Worm (Caenorhabditis elegans): ENCODE results near the gene srlf-30.

Gene srlf-30

ce11 chrIV:10933062-10933552 is 32.9 kb downstream of the srlf-30 start, which contains the start of the genes dnc-1 and lsm-7:
Gene dnc-1 (minus strand): TSS chrIV:10933203.
Gene lsm-7 (plus strand): TSS chrIV:10933502.
- TF ChIP-seq hlh-30 (tag; optimal IDR thresholded peaks at IDR 0.05; ENCODE audit: insufficient read depth): no peak
- peak; percentile 20 for TF ChIP-seq ceh-31 (tag; optimal IDR thresholded peaks at IDR 0.05)
- TF ChIP-seq elt-2 (tag; optimal IDR thresholded peaks at IDR 0.05): peak; percentile 37
- TF ChIP-seq pax-1 (tag; optimal IDR thresholded peaks at IDR 0.05): no peak
- TF ChIP-seq pag-3 (tag; optimal IDR thresholded peaks at IDR 0.05; ENCODE audit: borderline replicate concordance): no peak
- no peak for TF ChIP-seq rnt-1 (tag; optimal IDR thresholded peaks at IDR 0.05)
- TF ChIP-seq T23F11.4 (GFP tag; optimal IDR thresholded peaks at IDR 0.05): peak; percentile 11
- TF ChIP-seq pat-9 (tag; optimal IDR thresholded peaks at IDR 0.05): no peak
- no peak for TF ChIP-seq sox-2 (GFP tag; IDR thresholded peaks at IDR 0.05)
- no peak for TF ChIP-seq dmd-4 (tag; optimal IDR thresholded peaks at IDR 0.05; ENCODE audit: borderline replicate concordance)
- TF ChIP-seq C38D4.7 (GFP tag; optimal IDR thresholded peaks at IDR 0.05): no peak
- TF ChIP-seq ceh-48 (tag; optimal IDR thresholded peaks at IDR 0.05): peak; percentile 36
- TF ChIP-seq che-1 (tag; optimal IDR thresholded peaks at IDR 0.05): no peak
- no peak for TF ChIP-seq ceh-45 (GFP tag; IDR thresholded peaks at IDR 0.05)
- no peak for TF ChIP-seq fkh-10 (GFP tag; optimal IDR thresholded peaks at IDR 0.05)
- TF ChIP-seq nhr-232 (tag; optimal IDR thresholded peaks at IDR 0.05): no peak
- no peak for TF ChIP-seq nhr-11 (tag; optimal IDR thresholded peaks at IDR 0.05)
- no peak for TF ChIP-seq ahr-1 (tag; optimal IDR thresholded peaks at IDR 0.05)
- no peak for TF ChIP-seq Y22D7AL.16 (tag; optimal IDR thresholded peaks at IDR 0.05)
- no peak for TF ChIP-seq ceh-24 (tag; optimal IDR thresholded peaks at IDR 0.05)
- no peak for TF ChIP-seq ceh-14 (tag; optimal IDR thresholded peaks at IDR 0.05)
- TF ChIP-seq unc-42 (tag; optimal IDR thresholded peaks at IDR 0.05): peak; percentile 8
- no peak for TF ChIP-seq mec-3 (tag; optimal IDR thresholded peaks at IDR 0.05; ENCODE audit: borderline replicate concordance)
- peak; percentile 35 for TF ChIP-seq tbx-2 (tag; optimal IDR thresholded peaks at IDR 0.05)
- peak; percentile 16 for TF ChIP-seq K09A11.1 (tag; optimal IDR thresholded peaks at IDR 0.05; ENCODE audit: insufficient read depth)
- no peak for TF ChIP-seq odd-2 (tag; optimal IDR thresholded peaks at IDR 0.05)
- TF ChIP-seq tbx-7 (tag; optimal IDR thresholded peaks at IDR 0.05): no peak
- no peak for TF ChIP-seq ref-2 (tag; optimal IDR thresholded peaks at IDR 0.05)
- TF ChIP-seq pqm-1 (tag; optimal IDR thresholded peaks at IDR 0.05): no peak
- TF ChIP-seq ceh-18 (tag; optimal IDR thresholded peaks at IDR 0.05): no peak
- TF ChIP-seq lin-11 (tag; optimal IDR thresholded peaks at IDR 0.05): no peak
- TF ChIP-seq nfya-1 (tag; optimal IDR thresholded peaks at IDR 0.05): peak; percentile 32
- no peak for TF ChIP-seq unc-3 (GFP tag; conservative IDR thresholded peaks at IDR 0.05)
- TF ChIP-seq unc-3 (tag; optimal IDR thresholded peaks at IDR 0.05): no peak
- no peak for TF ChIP-seq lim-6 (tag; optimal IDR thresholded peaks at IDR 0.05)
- TF ChIP-seq K02D7.2 (tag; optimal IDR thresholded peaks at IDR 0.05): no peak

DNA sequence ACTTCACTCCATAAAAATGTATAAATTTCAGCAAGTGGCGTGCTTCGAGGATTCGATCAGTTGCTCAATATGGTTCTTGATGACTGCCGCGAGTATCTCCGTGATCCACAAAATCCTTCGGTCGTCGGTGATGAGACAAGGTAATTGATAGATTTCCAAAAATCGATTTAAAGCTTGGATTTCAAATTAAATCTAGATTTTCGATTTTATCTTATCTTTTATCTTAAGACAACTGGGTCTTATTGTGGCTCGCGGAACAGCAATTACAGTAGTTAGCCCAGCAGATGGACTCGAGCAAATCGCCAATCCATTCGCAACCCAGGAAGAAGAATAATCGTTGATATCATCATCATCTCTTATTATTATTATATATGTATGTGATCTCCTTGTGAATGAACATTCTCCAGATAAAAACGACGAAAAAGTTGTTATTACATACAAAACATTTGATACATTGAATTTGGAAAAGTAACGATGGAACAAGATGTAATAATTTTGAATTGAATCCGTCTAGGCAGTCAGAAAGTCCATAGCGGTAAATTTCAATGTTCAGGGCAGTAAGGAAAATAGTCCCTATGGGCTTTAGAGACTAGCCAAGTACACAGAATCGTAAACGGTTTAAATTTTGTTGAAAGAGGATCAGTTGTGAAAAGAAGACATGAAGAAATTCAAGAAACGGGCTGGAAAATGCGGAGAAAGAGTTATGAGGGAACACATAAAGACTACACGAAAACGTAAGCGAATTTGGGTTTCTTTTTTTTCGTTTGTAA is 33.8 kb downstream of the srlf-30 start:
- TF ChIP-seq rnt-1 (tag; optimal IDR thresholded peaks at IDR 0.05): no peak
- no peak for TF ChIP-seq ceh-2 (tag; optimal IDR thresholded peaks at IDR 0.05)
- TF ChIP-seq ref-2 (tag; optimal IDR thresholded peaks at IDR 0.05): no peak
- no peak for TF ChIP-seq hlh-15 (tag; optimal IDR thresholded peaks at IDR 0.05)

DNA sequence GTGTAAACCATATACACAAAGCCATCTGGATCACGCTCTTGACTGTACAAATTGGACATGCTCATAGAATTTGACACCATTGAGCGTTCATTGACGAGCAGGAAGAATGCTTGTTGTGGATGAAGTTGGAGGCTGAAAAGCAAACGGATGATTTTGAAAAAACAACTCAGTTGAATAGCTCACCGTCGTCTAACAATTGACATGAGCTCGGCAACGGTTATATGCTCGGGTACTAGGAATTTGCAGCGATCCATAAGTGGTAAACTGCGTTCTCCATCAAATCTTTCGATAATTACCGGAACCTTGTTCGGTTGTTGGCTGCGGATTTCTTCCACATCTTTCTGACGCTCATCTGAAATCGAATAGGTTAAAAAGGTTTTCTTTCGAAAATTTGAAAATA is 34.6 kb downstream of the srlf-30 start:
- TF ChIP-seq ttx-3 (tag; optimal IDR thresholded peaks at IDR 0.05) (no peak), unc-42 (tag; optimal IDR thresholded peaks at IDR 0.05) (no peak), zip-5 (tag; optimal IDR thresholded peaks at IDR 0.05) (no peak), dmd-4 (tag; optimal IDR thresholded peaks at IDR 0.05; ENCODE audit: borderline replicate concordance) (no peak), dve-1 (tag; optimal IDR thresholded peaks at IDR 0.05) (no peak), sox-4 (tag; optimal IDR thresholded peaks at IDR 0.05) (no peak)
